Fruit fly (Drosophila melanogaster) whole organism, embryonic: ENCODE results near the gene CG15878.

Experiments used
- Asciz ChIP-seq: fragments of 200-800 bp; sonication (Bioruptor generic); optimal IDR thresholded peaks from 2 replicates; lab custom pipeline; 2017; ENCODE audit warnings: missing biosample characterization, mild to moderate bottlenecking, missing genetic modification characterization, missing genetic modification reagents
- BtbVII ChIP-seq: fragments of 200-800 bp; sonication (Bioruptor generic); optimal IDR thresholded peaks from 3 replicates; lab custom pipeline; 2017; ENCODE audit warnings: missing biosample characterization, mild to moderate bottlenecking, missing genetic modification characterization
- CG10209 ChIP-seq: fragments of 200-800 bp; sonication (Bioruptor generic); optimal IDR thresholded peaks from 3 replicates; lab custom pipeline; 2017; ENCODE audit warnings: missing biosample characterization, mild to moderate bottlenecking, missing genetic modification characterization, missing genetic modification reagents
- CG10654 ChIP-seq: fragments of 200-800 bp; sonication (Bioruptor generic); optimal IDR thresholded peaks from 2 replicates; lab custom pipeline; 2016; ENCODE audit warnings: missing biosample characterization, missing genetic modification characterization
- CG11247 ChIP-seq: fragments of 200-800 bp; sonication (Bioruptor generic); IDR thresholded peaks from 2 replicates; pipeline ENCODE4 v1.3.6; 2022; ENCODE audit warnings: missing biosample characterization, missing genetic modification characterization
- CG11560 ChIP-seq: fragments of 200-800 bp; sonication (Bioruptor generic); IDR thresholded peaks from 3 replicates; pipeline ENCODE4 v1.3.6; 2022; ENCODE audit warnings: missing biosample characterization, missing genetic modification characterization
- CG12155 ChIP-seq: fragments of 200-800 bp; sonication (Bioruptor generic); optimal IDR thresholded peaks from 3 replicates; lab custom pipeline; 2016; ENCODE audit warnings: missing biosample characterization, missing genetic modification characterization
- CG12744 ChIP-seq: fragments of 200-800 bp; sonication (Bioruptor generic); optimal IDR thresholded peaks from 2 replicates; lab custom pipeline; 2016; ENCODE audit warnings: missing biosample characterization, missing genetic modification characterization
- CG13894 ChIP-seq: fragments of 200-800 bp; sonication (Bioruptor generic); optimal IDR thresholded peaks from 3 replicates; lab custom pipeline; 2018; ENCODE audit warnings: missing biosample characterization, mild to moderate bottlenecking, missing genetic modification characterization, moderate library complexity
- CG15696 ChIP-seq: fragments of 200-800 bp; sonication (Bioruptor generic); optimal IDR thresholded peaks from 2 replicates; lab custom pipeline; 2019; ENCODE audit warnings: missing biosample characterization, mild to moderate bottlenecking, missing genetic modification characterization, moderate library complexity
- CG1603 ChIP-seq: fragments of 200-800 bp; sonication (Bioruptor generic); optimal IDR thresholded peaks from 2 replicates; lab custom pipeline; 2019; ENCODE audit warnings: missing biosample characterization, mild to moderate bottlenecking, missing genetic modification characterization, moderate library complexity
- CG16813 ChIP-seq: fragments of 200-800 bp; sonication (Bioruptor generic); IDR thresholded peaks from 3 replicates; pipeline ENCODE4 v1.3.6; 2022; ENCODE audit warnings: missing biosample characterization, missing genetic modification characterization; ENCODE audit not compliant: partially characterized antibody
- CG17359 ChIP-seq: fragments of 200-800 bp; sonication (Bioruptor generic); optimal IDR thresholded peaks from 3 replicates; lab custom pipeline; 2018; ENCODE audit warnings: missing biosample characterization, mild to moderate bottlenecking, missing genetic modification characterization, moderate library complexity
- CG17568 ChIP-seq: fragments of 200-800 bp; sonication (Bioruptor generic); optimal IDR thresholded peaks from 2 replicates; lab custom pipeline; 2018; ENCODE audit warnings: missing biosample characterization, mild to moderate bottlenecking, missing genetic modification characterization, moderate library complexity
- CG17802 ChIP-seq: fragments of 200-800 bp; sonication (Bioruptor generic); optimal IDR thresholded peaks from 2 replicates; lab custom pipeline; 2018; ENCODE audit warnings: missing biosample characterization, mild to moderate bottlenecking, missing genetic modification characterization, moderate library complexity
- CG3163 ChIP-seq: fragments of 200-800 bp; sonication (Bioruptor generic); optimal IDR thresholded peaks from 3 replicates; lab custom pipeline; 2016; ENCODE audit warnings: missing biosample characterization, missing genetic modification characterization
- CG32772 ChIP-seq: fragments of 200-800 bp; sonication (Bioruptor generic); IDR thresholded peaks from 2 replicates; pipeline ENCODE4 v1.3.6; 2022; ENCODE audit warnings: missing biosample characterization, missing genetic modification characterization
- CG34224 ChIP-seq: fragments of 200-800 bp; sonication (Bioruptor generic); IDR thresholded peaks from 3 replicates; pipeline ENCODE4 v1.3.6; 2022; ENCODE audit warnings: missing biosample characterization, missing genetic modification characterization; ENCODE audit not compliant: partially characterized antibody
- CG3847 ChIP-seq: fragments of 200-800 bp; sonication (Bioruptor generic); IDR thresholded peaks from 2 replicates; pipeline ENCODE4 v1.3.6; 2022; ENCODE audit warnings: missing biosample characterization, missing genetic modification characterization
- CG4328 ChIP-seq: fragments of 200-800 bp; sonication (Bioruptor generic); optimal IDR thresholded peaks from 3 replicates; lab custom pipeline; 2017; ENCODE audit warnings: missing biosample characterization, missing genetic modification reagents, missing genetic modification characterization
- CG6765 ChIP-seq: fragments of 200-800 bp; sonication (Bioruptor generic); optimal IDR thresholded peaks from 3 replicates; lab custom pipeline; 2017; ENCODE audit warnings: missing biosample characterization, mild to moderate bottlenecking, missing genetic modification characterization
- CG7372 ChIP-seq: fragments of 200-800 bp; sonication (Bioruptor generic); IDR thresholded peaks from 2 replicates; pipeline ENCODE4 v1.3.6; 2022; ENCODE audit warnings: missing biosample characterization, missing genetic modification characterization
- CG7839 ChIP-seq: fragments of 200-800 bp; sonication (Bioruptor generic); optimal IDR thresholded peaks from 3 replicates; lab custom pipeline; 2018; ENCODE audit warnings: missing biosample characterization, mild to moderate bottlenecking, missing genetic modification characterization, moderate library complexity
- CG9797 ChIP-seq: fragments of 200-800 bp; sonication (Bioruptor generic); optimal IDR thresholded peaks from 3 replicates; lab custom pipeline; 2018; ENCODE audit warnings: missing biosample characterization, mild to moderate bottlenecking, missing genetic modification characterization
- CrebB ChIP-seq: fragments of 200-800 bp; sonication (Bioruptor generic); optimal IDR thresholded peaks from 3 replicates; lab custom pipeline; 2018; ENCODE audit warnings: missing biosample characterization, mild to moderate bottlenecking, missing genetic modification characterization
- D19A ChIP-seq: fragments of 200-800 bp; optimal IDR thresholded peaks from 3 replicates; lab custom pipeline; 2019; ENCODE audit warnings: missing biosample characterization, mild to moderate bottlenecking, missing genetic modification characterization, moderate library complexity
- D19B ChIP-seq: fragments of 200-800 bp; sonication (Bioruptor generic); optimal IDR thresholded peaks from 2 replicates; lab custom pipeline; 2017; ENCODE audit warnings: missing biosample characterization, mild to moderate bottlenecking, missing genetic modification characterization
- Doc3 ChIP-seq: fragments of 200-800 bp; sonication (Bioruptor generic); IDR thresholded peaks from 3 replicates; pipeline ENCODE4 v1.3.6; 2022; ENCODE audit warnings: missing biosample characterization, missing genetic modification characterization; ENCODE audit not compliant: partially characterized antibody
- Gsc ChIP-seq: fragments of 200-800 bp; sonication (Bioruptor generic); IDR thresholded peaks from 2 replicates; pipeline ENCODE4 v1.3.6; 2022; ENCODE audit warnings: missing biosample characterization, missing genetic modification characterization
- HmgZ ChIP-seq: fragments of 200-800 bp; sonication (Bioruptor generic); optimal IDR thresholded peaks from 2 replicates; lab custom pipeline; 2018; ENCODE audit warnings: missing biosample characterization, mild to moderate bottlenecking, missing genetic modification characterization
- Mad ChIP-seq: fragments of 200-800 bp; sonication (Bioruptor generic); optimal IDR thresholded peaks from 2 replicates; lab custom pipeline; 2016; ENCODE audit warnings: missing biosample characterization, missing genetic modification characterization
- Med ChIP-seq: fragments of 200-800 bp; sonication (Bioruptor generic); peaks from one replicate; lab custom pipeline; 2016; ENCODE audit warnings: missing biosample characterization, missing genetic modification characterization, mild to moderate bottlenecking, inconsistent platforms, moderate library complexity
- Meics ChIP-seq: fragments of 200-800 bp; sonication (Bioruptor generic); optimal IDR thresholded peaks from 2 replicates; lab custom pipeline; 2017; ENCODE audit warnings: missing biosample characterization, mild to moderate bottlenecking, missing genetic modification characterization
- NC2α ChIP-seq: fragments of 200-800 bp; sonication (Bioruptor generic); optimal IDR thresholded peaks from 2 replicates; lab custom pipeline; 2016; ENCODE audit warnings: missing biosample characterization, missing genetic modification characterization
- PHDP ChIP-seq: fragments of 200-800 bp; sonication (Bioruptor generic); optimal IDR thresholded peaks from 3 replicates; lab custom pipeline; 2018; ENCODE audit warnings: missing biosample characterization, mild to moderate bottlenecking, missing genetic modification characterization, moderate library complexity
- Ravus ChIP-seq: fragments of 200-800 bp; sonication (Bioruptor generic); IDR thresholded peaks from 2 replicates; pipeline ENCODE4 v1.3.6; 2022; ENCODE audit warnings: missing biosample characterization, missing genetic modification characterization
- Xrp1 ChIP-seq: fragments of 200-800 bp; sonication (Bioruptor generic); IDR thresholded peaks from 2 replicates; pipeline ENCODE4 v1.3.6; 2022; ENCODE audit warnings: missing biosample characterization, missing genetic modification characterization
- ase ChIP-seq: fragments of 200-800 bp; sonication (Bioruptor generic); IDR thresholded peaks from 3 replicates; pipeline ENCODE4 v1.3.6; 2022; ENCODE audit warnings: missing biosample characterization, missing genetic modification characterization
- bsh ChIP-seq, 2 experiments: fragments of 200-800 bp; sonication (Bioruptor generic); optimal IDR thresholded peaks; 2 replicates each; lab custom pipeline; 2017 to 2018; ENCODE audit warnings: mild to moderate bottlenecking in 2 of 2, missing biosample characterization in 2 of 2, missing genetic modification characterization in 2 of 2, moderate library complexity in 1 of 2
- corto ChIP-seq: fragments of 200-800 bp; sonication (Bioruptor generic); optimal IDR thresholded peaks from 2 replicates; lab custom pipeline; 2016; ENCODE audit warnings: missing biosample characterization, mild to moderate bottlenecking, missing genetic modification characterization, moderate library complexity
- danr ChIP-seq: fragments of 200-800 bp; sonication (Bioruptor generic); IDR thresholded peaks from 2 replicates; pipeline ENCODE4 v1.3.6; 2022; ENCODE audit warnings: missing biosample characterization, missing genetic modification characterization
- esg ChIP-seq: fragments of 200-800 bp; sonication (Bioruptor generic); conservative IDR thresholded peaks from 2 replicates; pipeline ENCODE4 v1.3.6; 2022; ENCODE audit warnings: missing biosample characterization, missing genetic modification characterization
- eve ChIP-seq, 2 experiments: fragments of >200 bp; optimal IDR thresholded peaks; 2 replicates each; lab custom pipeline; 2017; ENCODE audit warnings: missing biosample characterization in 2 of 2, missing genetic modification characterization in 2 of 2
- kah ChIP-seq: fragments of 200-800 bp; sonication (Bioruptor generic); optimal IDR thresholded peaks from 2 replicates; lab custom pipeline; 2018; ENCODE audit warnings: missing biosample characterization, mild to moderate bottlenecking, missing genetic modification characterization
- luna ChIP-seq: fragments of 200-800 bp; sonication (Bioruptor generic); optimal IDR thresholded peaks from 2 replicates; lab custom pipeline; 2016; ENCODE audit warnings: missing biosample characterization, missing genetic modification characterization
- odd ChIP-seq: fragments of 200-800 bp; sonication (Bioruptor generic); optimal IDR thresholded peaks from 2 replicates; lab custom pipeline; 2017; ENCODE audit warnings: missing biosample characterization, mild to moderate bottlenecking, missing genetic modification characterization
- pfk ChIP-seq: fragments of 200-800 bp; sonication (Bioruptor generic); optimal IDR thresholded peaks from 2 replicates; lab custom pipeline; 2018; ENCODE audit warnings: missing biosample characterization, mild to moderate bottlenecking, missing genetic modification characterization, moderate library complexity
- ro ChIP-seq: fragments of 200-800 bp; sonication (Bioruptor generic); IDR thresholded peaks from 2 replicates; pipeline ENCODE4 v1.3.6; 2022; ENCODE audit warnings: missing biosample characterization, missing genetic modification characterization
- wek ChIP-seq: fragments of 200-800 bp; sonication (Bioruptor generic); optimal IDR thresholded peaks from 3 replicates; lab custom pipeline; 2018; ENCODE audit warnings: missing biosample characterization, mild to moderate bottlenecking, missing genetic modification characterization, moderate library complexity

Gene CG15878

dm6 chr3L:2164805-2165204, 47.5 kb downstream of the CG15878 start (continued):
- TF ChIP-seq Xrp1 (GFP tag; lab: Robert Waterston, UW) (peak; percentile 15; the same call in 1 of the 2 replicates), HmgZ (tag; lab: Kevin White, UChicago) (no peak), Gsc (no peak)

dm6 chr3L:2164031-2164537, 48.2 kb downstream of the CG15878 start:
- TF ChIP-seq CG6765 (GFP tag; lab: Kevin White, UChicago) (no peak), pfk (GFP tag; lab: Kevin White, UChicago) (no peak), ase (peak; percentile 53; the same call in 1 of the 3 replicates), wek (GFP tag; lab: Kevin White, UChicago) (no peak), CG3163 (GFP tag; lab: Kevin White, UChicago) (no peak), danr (peak; percentile 48; the same call in 1 of the 2 replicates), D19B (no peak), CG1603 (tag; lab: Kevin White, UChicago) (no peak), CG12155 (GFP tag; lab: Kevin White, UChicago) (no peak), NC2α (no peak), CG17568 (GFP tag; lab: Kevin White, UChicago) (no peak), esg (peak; percentile 22; the same call in 1 of the 2 replicates), CG11560 (tag; lab: Robert Waterston, UW) (peak; percentile 40; the same call in 1 of the 3 replicates), CG10209 (no peak), Doc3 (GFP tag; lab: Robert Waterston, UW) (no peak), corto (peak; percentile 83), CG32772 (GFP tag; lab: Robert Waterston, UW) (peak; percentile 62), CG13894 (tag; lab: Kevin White, UChicago) (no peak), CG17359 (peak; percentile 40), D19A (tag; lab: Kevin White, UChicago) (peak; percentile 61), Meics (no peak), kah (no peak), CG16813 (GFP tag; lab: Robert Waterston, UW) (no peak), CG7372 (GFP tag; lab: Robert Waterston, UW) (no peak), bsh (GFP tag; optimal IDR thresholded peaks at IDR 0.05; lab: Kevin White, UChicago) (peak; percentile 8 to 55), CG15696 (tag; lab: Kevin White, UChicago) (no peak), Ravus (no peak), PHDP (tag; lab: Kevin White, UChicago) (no peak), CG4328 (GFP tag; lab: Kevin White, UChicago) (no peak), BtbVII (no peak), luna (GFP tag; lab: Kevin White, UChicago) (no peak), CG10654 (GFP tag; lab: Kevin White, UChicago) (peak; percentile 35), eve (GFP tag; optimal IDR thresholded peaks at IDR 0.05; lab: Kevin White, UChicago) (no peak), CG7839 (tag; lab: Kevin White, UChicago) (peak; percentile 40), CG34224 (GFP tag; lab: Robert Waterston, UW) (no peak), CG3847 (GFP tag; lab: Robert Waterston, UW) (no peak), Med (GFP tag; lab: Kevin White, UChicago) (peak; percentile 4), CG9797 (GFP tag; lab: Kevin White, UChicago) (no peak), Mad (GFP tag; lab: Kevin White, UChicago) (no peak), CG12744 (GFP tag; lab: Kevin White, UChicago) (no peak), CG17802 (tag; lab: Kevin White, UChicago) (no peak), Asciz (GFP tag; lab: Kevin White, UChicago) (no peak), odd (GFP tag; lab: Kevin White, UChicago) (no peak), ro (no peak), CG11247 (GFP tag; lab: Robert Waterston, UW) (peak; percentile 9; the same call in 1 of the 2 replicates), CrebB (tag; lab: Kevin White, UChicago) (no peak)
